Fruit fly (Drosophila melanogaster): ENCODE data around the gene MnM.

Gene MnM

DNA sequence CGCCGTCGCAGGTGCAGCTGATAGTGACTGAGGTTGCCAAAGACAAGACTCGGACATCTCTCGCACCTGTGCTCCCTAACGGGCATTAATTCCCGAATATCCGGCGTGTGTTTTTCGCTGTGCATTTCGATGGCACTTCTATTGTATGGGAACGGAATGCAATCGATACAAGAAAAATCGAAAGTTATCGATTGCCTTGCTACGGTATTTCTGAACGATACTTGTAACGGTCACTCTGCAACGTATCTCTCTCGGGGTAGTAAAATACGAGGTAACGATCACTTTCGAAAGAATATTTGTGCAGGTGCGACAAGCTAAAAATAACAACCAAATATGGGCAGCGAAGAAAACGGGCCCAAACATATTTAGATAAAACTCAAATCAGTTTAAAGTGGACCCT lies 13.4 kb downstream of the MnM start, which contains the start of gene CG32280 (continued):
- peak; percentile 5 for TF ChIP-seq ERR (GFP tag; optimal IDR thresholded peaks at IDR 0.05)
- TF ChIP-seq CG10565 (GFP tag; optimal IDR thresholded peaks at IDR 0.05): no peak
- TF ChIP-seq disco-r (GFP tag; optimal IDR thresholded peaks at IDR 0.05): no peak
- TF ChIP-seq ac (GFP tag; optimal IDR thresholded peaks at IDR 0.05): no peak
- TF ChIP-seq Deaf1 (tag; optimal IDR thresholded peaks at IDR 0.05): no peak
- peak; percentile 96 for TF ChIP-seq Dref (GFP tag; IDR thresholded peaks at IDR 0.05)
- TF ChIP-seq CG16813 (GFP tag; IDR thresholded peaks at IDR 0.05; ENCODE audit: partially characterized antibody): peak; percentile 82
- TF ChIP-seq CG8944 (GFP tag; optimal IDR thresholded peaks at IDR 0.05): no peak
- TF ChIP-seq CG2889 (GFP tag; IDR thresholded peaks at IDR 0.05): no peak
- TF ChIP-seq CG10543 (GFP tag; optimal IDR thresholded peaks at IDR 0.05): peak; percentile 10
- no peak for TF ChIP-seq Sox102F (GFP tag; optimal IDR thresholded peaks at IDR 0.05)
- no peak for TF ChIP-seq Ravus (GFP tag; IDR thresholded peaks at IDR 0.05)
- TF ChIP-seq CG10321 (GFP tag; IDR thresholded peaks at IDR 0.05): no peak
- no peak for TF ChIP-seq CG18262 (tag; optimal IDR thresholded peaks at IDR 0.05)
- TF ChIP-seq Ssrp (tag; optimal IDR thresholded peaks at IDR 0.05): no peak
- no peak for TF ChIP-seq Spps (tag; optimal IDR thresholded peaks at IDR 0.05)
- TF ChIP-seq eve (GFP tag; optimal IDR thresholded peaks at IDR 0.05): no peak
- TF ChIP-seq zf30C (GFP tag; optimal IDR thresholded peaks at IDR 0.05): peak; percentile 85
- peak; percentile 24 for TF ChIP-seq CG13624 (GFP tag; optimal IDR thresholded peaks at IDR 0.05)
- no peak for TF ChIP-seq fru (optimal IDR thresholded peaks at IDR 0.05)
- no peak for TF ChIP-seq aop (GFP tag; IDR thresholded peaks at IDR 0.05)
- peak; percentile 13 to 38 for TF ChIP-seq dpn (GFP tag; optimal IDR thresholded peaks at IDR 0.05)
- TF ChIP-seq inv (GFP tag; IDR thresholded peaks at IDR 0.05; ENCODE audit: partially characterized antibody): peak; percentile 77
- no peak for TF ChIP-seq CG6654 (GFP tag; optimal IDR thresholded peaks at IDR 0.05)
- no peak for TF ChIP-seq emc (GFP tag; optimal IDR thresholded peaks at IDR 0.05)
- TF ChIP-seq CG7987 (GFP tag; optimal IDR thresholded peaks at IDR 0.05): no peak
- no peak for TF ChIP-seq br (optimal IDR thresholded peaks at IDR 0.05)
- no peak for TF ChIP-seq CG5953 (GFP tag; IDR thresholded peaks at IDR 0.05)
- peak; percentile 82 for TF ChIP-seq Myb (GFP tag; optimal IDR thresholded peaks at IDR 0.05)
- no peak for TF ChIP-seq CG4282 (GFP tag; optimal IDR thresholded peaks at IDR 0.05)
- TF ChIP-seq CG9609 (GFP tag; optimal IDR thresholded peaks at IDR 0.05): peak; percentile 20
- peak; percentile 65 for TF ChIP-seq stwl (tag; optimal IDR thresholded peaks at IDR 0.05)
- TF ChIP-seq CG12942 (GFP tag; optimal IDR thresholded peaks at IDR 0.05): no peak
- TF ChIP-seq CG11085 (GFP tag; IDR thresholded peaks at IDR 0.05): no peak
- no peak for TF ChIP-seq Dip2 (GFP tag; IDR thresholded peaks at IDR 0.05)
- no peak for TF ChIP-seq CG11695 (GFP tag; IDR thresholded peaks at IDR 0.05)
- peak; percentile 82 for TF ChIP-seq MBD-R2 (GFP tag; IDR thresholded peaks at IDR 0.05)
- no peak for TF ChIP-seq Awh (GFP tag; IDR thresholded peaks at IDR 0.05)
- TF ChIP-seq Six4 (GFP tag; optimal IDR thresholded peaks at IDR 0.05): no peak
- no peak for TF ChIP-seq esg (GFP tag; conservative IDR thresholded peaks at IDR 0.05)
- TF ChIP-seq CG7372 (GFP tag; IDR thresholded peaks at IDR 0.05): no peak
- peak; percentile 41; the same call in 1 of the 2 replicates for TF ChIP-seq CG3847 (GFP tag; IDR thresholded peaks at IDR 0.05)
- TF ChIP-seq CG13894 (tag; optimal IDR thresholded peaks at IDR 0.05): no peak
- TF ChIP-seq crp (GFP tag; optimal IDR thresholded peaks at IDR 0.05): no peak
- TF ChIP-seq CG7963 (GFP tag; IDR thresholded peaks at IDR 0.05; ENCODE audit: partially characterized antibody): peak; percentile 66; the same call in 2 of the 3 replicates
- no peak for TF ChIP-seq CG11456 (GFP tag; IDR thresholded peaks at IDR 0.05)
- peak; percentile 84 for TF ChIP-seq Scr (GFP tag; IDR thresholded peaks at IDR 0.05; ENCODE audit: partially characterized antibody)
- TF ChIP-seq ase (GFP tag; IDR thresholded peaks at IDR 0.05): no peak
- peak; percentile 91 for TF ChIP-seq CG13287 (GFP tag; IDR thresholded peaks at IDR 0.05; ENCODE audit: partially characterized antibody)
- no peak for TF ChIP-seq Optix (GFP tag; IDR thresholded peaks at IDR 0.05)
- no peak for TF ChIP-seq pan (optimal IDR thresholded peaks at IDR 0.05)
- no peak for TF ChIP-seq pan (GFP tag; optimal IDR thresholded peaks at IDR 0.05 in 1 of 2, IDR thresholded peaks at IDR 0.05 in 1 of 2)
- no peak for TF ChIP-seq repo (GFP tag; optimal IDR thresholded peaks at IDR 0.05)
